Fruit fly (Drosophila melanogaster) whole organism, embryonic: ENCODE data around the gene Spase12.
A peak's percentile ranks its signal among the peaks of the same experiment; 100 is the strongest.

ENCODE experiments used
- Adf1 ChIP-seq: fragments of 200-800 bp; sonication (Bioruptor generic); IDR thresholded peaks from 2 replicates; pipeline ENCODE4 v1.3.6; 2022; ENCODE audit warnings: missing biosample characterization, missing genetic modification characterization
- Atf6 ChIP-seq: fragments of 200-800 bp; sonication (Bioruptor generic); IDR thresholded peaks from 2 replicates; pipeline ENCODE4 v1.3.6; 2022; ENCODE audit warnings: missing biosample characterization, missing genetic modification characterization
- CG10209 ChIP-seq: fragments of 200-800 bp; sonication (Bioruptor generic); optimal IDR thresholded peaks from 3 replicates; lab custom pipeline; 2017; ENCODE audit warnings: missing biosample characterization, mild to moderate bottlenecking, missing genetic modification characterization, missing genetic modification reagents
- CG11398 ChIP-seq: fragments of 200-800 bp; sonication (Bioruptor generic); optimal IDR thresholded peaks from 2 replicates; lab custom pipeline; 2016; ENCODE audit warnings: missing biosample characterization, missing genetic modification characterization
- CG11560 ChIP-seq: fragments of 200-800 bp; sonication (Bioruptor generic); IDR thresholded peaks from 3 replicates; pipeline ENCODE4 v1.3.6; 2022; ENCODE audit warnings: missing biosample characterization, missing genetic modification characterization
- CG11695 ChIP-seq: fragments of 200-800 bp; sonication (Bioruptor generic); IDR thresholded peaks from 3 replicates; pipeline ENCODE4 v1.3.6; 2022; ENCODE audit warnings: missing biosample characterization, missing genetic modification characterization
- CG13624 ChIP-seq: fragments of 200-800 bp; sonication (Bioruptor generic); optimal IDR thresholded peaks from 2 replicates; lab custom pipeline; 2016; ENCODE audit warnings: missing biosample characterization, missing genetic modification characterization
- CG13894 ChIP-seq: fragments of 200-800 bp; sonication (Bioruptor generic); optimal IDR thresholded peaks from 3 replicates; lab custom pipeline; 2018; ENCODE audit warnings: missing biosample characterization, mild to moderate bottlenecking, missing genetic modification characterization, moderate library complexity
- CG1602 ChIP-seq: fragments of 200-800 bp; sonication (Bioruptor generic); optimal IDR thresholded peaks from 3 replicates; lab custom pipeline; 2016; ENCODE audit warnings: missing biosample characterization, missing genetic modification characterization
- CG16863 ChIP-seq: fragments of 200-800 bp; sonication (Bioruptor generic); optimal IDR thresholded peaks from 3 replicates; lab custom pipeline; 2016; ENCODE audit warnings: missing biosample characterization, missing genetic modification characterization
- CG17328 ChIP-seq: fragments of 200-800 bp; sonication (Bioruptor generic); IDR thresholded peaks from 2 replicates; pipeline ENCODE4 v1.3.6; 2022; ENCODE audit warnings: missing biosample characterization, missing genetic modification characterization
- CG18599 ChIP-seq: fragments of 200-800 bp; sonication (Bioruptor generic); optimal IDR thresholded peaks from 3 replicates; lab custom pipeline; 2017; ENCODE audit warnings: missing biosample characterization, missing genetic modification characterization, mild to moderate bottlenecking, moderate library complexity, missing genetic modification reagents
- CG18764 ChIP-seq: fragments of 200-800 bp; sonication (Bioruptor generic); optimal IDR thresholded peaks from 3 replicates; lab custom pipeline; 2016; ENCODE audit warnings: missing biosample characterization, missing genetic modification characterization
- CG30431 ChIP-seq: fragments of 200-800 bp; sonication (Bioruptor generic); optimal IDR thresholded peaks from 2 replicates; lab custom pipeline; 2017; ENCODE audit warnings: missing biosample characterization, missing genetic modification characterization
- CG33557 ChIP-seq: fragments of 200-800 bp; sonication (Bioruptor generic); optimal IDR thresholded peaks from 2 replicates; lab custom pipeline; 2019; ENCODE audit warnings: missing biosample characterization, mild to moderate bottlenecking, missing genetic modification characterization, moderate library complexity
- CG3726 ChIP-seq: fragments of 200-800 bp; sonication (Bioruptor generic); IDR thresholded peaks from 3 replicates; pipeline ENCODE4, ENCODE4 v1.3.6; 2022; ENCODE audit warnings: missing biosample characterization, missing genetic modification characterization
- CG6254 ChIP-seq: fragments of 200-800 bp; sonication (Bioruptor generic); optimal IDR thresholded peaks from 3 replicates; lab custom pipeline; 2017; ENCODE audit warnings: mild to moderate bottlenecking, missing biosample characterization, missing genetic modification reagents, missing genetic modification characterization
- CG9932 ChIP-seq: fragments of 200-800 bp; sonication (Bioruptor generic); IDR thresholded peaks from 2 replicates; pipeline ENCODE4 v1.3.6; 2022; ENCODE audit warnings: missing biosample characterization, missing genetic modification characterization
- CHES-1-like ChIP-seq: fragments of 200-800 bp; sonication (Bioruptor generic); optimal IDR thresholded peaks from 2 replicates; lab custom pipeline; 2016; ENCODE audit warnings: missing biosample characterization, missing genetic modification characterization
- Chrac-16 ChIP-seq: fragments of 200-800 bp; sonication (Bioruptor generic); optimal IDR thresholded peaks from 3 replicates; lab custom pipeline; 2016; ENCODE audit warnings: missing biosample characterization, missing genetic modification characterization
- Dad ChIP-seq: fragments of 200-800 bp; sonication (Bioruptor generic); optimal IDR thresholded peaks from 3 replicates; lab custom pipeline; 2016; ENCODE audit warnings: missing biosample characterization, missing genetic modification characterization
- Hmx ChIP-seq: fragments of 200-800 bp; sonication (Bioruptor generic); optimal IDR thresholded peaks from 2 replicates; lab custom pipeline; 2016; ENCODE audit warnings: missing biosample characterization, missing genetic modification characterization
- Hr39 ChIP-seq: fragments of >200 bp; optimal IDR thresholded peaks from 2 replicates; lab custom pipeline; 2017
- Max ChIP-seq: fragments of 200-800 bp; sonication (Bioruptor generic); optimal IDR thresholded peaks from 2 replicates; lab custom pipeline; 2016; ENCODE audit warnings: missing biosample characterization, mild to moderate bottlenecking, missing genetic modification characterization
- NfI ChIP-seq: fragments of 200-800 bp; sonication (Bioruptor generic); optimal IDR thresholded peaks from 3 replicates; lab custom pipeline; 2018; ENCODE audit warnings: missing biosample characterization, mild to moderate bottlenecking, missing genetic modification characterization, moderate library complexity
- Pdp1 ChIP-seq, 2 experiments: fragments of 200-800 bp; sonication (Bioruptor generic); optimal IDR thresholded peaks; 3 replicates each; lab custom pipeline; 2016; ENCODE audit warnings: missing biosample characterization in 2 of 2, missing genetic modification characterization in 2 of 2, mild to moderate bottlenecking in 1 of 2, moderate library complexity in 1 of 2
- Poxn ChIP-seq: fragments of 200-800 bp; sonication (Bioruptor generic); IDR thresholded peaks from 2 replicates; pipeline ENCODE4 v1.3.6; 2022; ENCODE audit warnings: missing biosample characterization, missing genetic modification characterization
- Ptx1 ChIP-seq: fragments of 200-800 bp; sonication (Bioruptor generic); IDR thresholded peaks from 2 replicates; pipeline ENCODE4 v1.3.6; 2022; ENCODE audit warnings: missing biosample characterization, missing genetic modification characterization
- Sin3A ChIP-seq: fragments of >200 bp; optimal IDR thresholded peaks from 2 replicates; lab custom pipeline; 2018
- Ssrp ChIP-seq: fragments of 200-800 bp; sonication (Bioruptor generic); optimal IDR thresholded peaks from 2 replicates; lab custom pipeline; 2018; ENCODE audit warnings: missing biosample characterization, mild to moderate bottlenecking, missing genetic modification characterization, moderate library complexity
- Tbp ChIP-seq: fragments of >200 bp; optimal IDR thresholded peaks from 2 replicates; lab custom pipeline; 2018; ENCODE audit warnings: missing biosample characterization, missing genetic modification characterization
- Xrp1 ChIP-seq: fragments of 200-800 bp; sonication (Bioruptor generic); IDR thresholded peaks from 2 replicates; pipeline ENCODE4 v1.3.6; 2022; ENCODE audit warnings: missing biosample characterization, missing genetic modification characterization
- chn ChIP-seq: fragments of 200-800 bp; sonication (Bioruptor generic); optimal IDR thresholded peaks from 2 replicates; lab custom pipeline; 2016; ENCODE audit warnings: missing biosample characterization, missing genetic modification characterization
- crc ChIP-seq: fragments of 200-800 bp; sonication (Bioruptor generic); optimal IDR thresholded peaks from 2 replicates; lab custom pipeline; 2016; ENCODE audit warnings: missing biosample characterization, missing genetic modification characterization
- crp ChIP-seq, 2 experiments: fragments of 200-800 bp; sonication (Bioruptor generic); optimal IDR thresholded peaks; 2 replicates in 1 of 2; 3 replicates in 1 of 2; lab custom pipeline; 2017; ENCODE audit warnings: missing biosample characterization in 2 of 2, missing genetic modification characterization in 2 of 2, mild to moderate bottlenecking in 1 of 2, moderate library complexity in 1 of 2
- danr ChIP-seq: fragments of 200-800 bp; sonication (Bioruptor generic); IDR thresholded peaks from 2 replicates; pipeline ENCODE4 v1.3.6; 2022; ENCODE audit warnings: missing biosample characterization, missing genetic modification characterization
- dm ChIP-seq: fragments of 200-800 bp; sonication (Bioruptor generic); optimal IDR thresholded peaks from 3 replicates; lab custom pipeline; 2016; ENCODE audit warnings: missing biosample characterization, missing genetic modification characterization
- eyg ChIP-seq: fragments of 200-800 bp; sonication (Bioruptor generic); optimal IDR thresholded peaks from 3 replicates; lab custom pipeline; 2016; ENCODE audit warnings: missing biosample characterization, missing genetic modification characterization
- ftz-f1 ChIP-seq: fragments of 200-800 bp; sonication (Bioruptor generic); optimal IDR thresholded peaks from 2 replicates; lab custom pipeline; 2016; ENCODE audit warnings: missing biosample characterization, missing genetic modification characterization
- fu2 ChIP-seq: fragments of 200-800 bp; sonication (Bioruptor generic); optimal IDR thresholded peaks from 2 replicates; lab custom pipeline; 2016; ENCODE audit warnings: missing biosample characterization, missing genetic modification characterization
- gfzf ChIP-seq: fragments of 200-800 bp; sonication (Bioruptor generic); optimal IDR thresholded peaks from 2 replicates; lab custom pipeline; 2016; ENCODE audit warnings: missing biosample characterization, mild to moderate bottlenecking, missing genetic modification characterization, moderate library complexity
- kah ChIP-seq: fragments of 200-800 bp; sonication (Bioruptor generic); optimal IDR thresholded peaks from 2 replicates; lab custom pipeline; 2018; ENCODE audit warnings: missing biosample characterization, mild to moderate bottlenecking, missing genetic modification characterization
- lov ChIP-seq, 2 experiments: fragments of 200-800 bp in 1 of 2; fragments of >200 bp in 1 of 2; sonication (Bioruptor generic) in 1 of 2; IDR thresholded peaks in 1 of 2; optimal IDR thresholded peaks in 1 of 2; 2 replicates in 1 of 2; 3 replicates in 1 of 2; pipeline versions ENCODE4 v1.3.6 to Lab custom; 2017 to 2022; ENCODE audit warnings: missing biosample characterization in 1 of 2, missing genetic modification characterization in 1 of 2
- p53 ChIP-seq: fragments of 200-800 bp; sonication (Bioruptor generic); optimal IDR thresholded peaks from 2 replicates; lab custom pipeline; 2016; ENCODE audit warnings: missing biosample characterization, missing genetic modification characterization
- row ChIP-seq: fragments of 200-800 bp; sonication (Bioruptor generic); IDR thresholded peaks from 3 replicates; pipeline ENCODE4 v1.3.6; 2022; ENCODE audit warnings: missing biosample characterization, missing genetic modification characterization
- scrt ChIP-seq: fragments of 200-800 bp; sonication (Bioruptor generic); optimal IDR thresholded peaks from 2 replicates; lab custom pipeline; 2018; ENCODE audit warnings: missing biosample characterization, mild to moderate bottlenecking, missing genetic modification characterization, moderate library complexity
- sens-2 ChIP-seq: fragments of 200-800 bp; sonication (Bioruptor generic); IDR thresholded peaks from 2 replicates; pipeline ENCODE4 v1.3.6; 2022; ENCODE audit warnings: missing biosample characterization, missing genetic modification characterization
- seq ChIP-seq: fragments of 200-800 bp; sonication (Bioruptor generic); IDR thresholded peaks from 2 replicates; pipeline ENCODE4 v1.3.6; 2022; ENCODE audit warnings: missing biosample characterization, missing genetic modification characterization
- sima ChIP-seq: fragments of 200-800 bp; sonication (Bioruptor generic); optimal IDR thresholded peaks from 2 replicates; lab custom pipeline; 2016; ENCODE audit warnings: missing biosample characterization, missing genetic modification characterization
- slbo ChIP-seq: fragments of 200-800 bp; sonication (Bioruptor generic); IDR thresholded peaks from 2 replicates; pipeline ENCODE4 v1.3.6; 2022; ENCODE audit warnings: missing biosample characterization, missing genetic modification characterization
- stc ChIP-seq: fragments of 200-800 bp; sonication (Bioruptor generic); IDR thresholded peaks from 2 replicates; pipeline ENCODE4 v1.3.6; 2022; ENCODE audit warnings: missing biosample characterization, missing genetic modification characterization
- trh ChIP-seq: fragments of 200-800 bp; sonication (Bioruptor generic); optimal IDR thresholded peaks from 2 replicates; lab custom pipeline; 2016; ENCODE audit warnings: missing biosample characterization, missing genetic modification characterization
- yki ChIP-seq: fragments of >200 bp; optimal IDR thresholded peaks from 3 replicates; lab custom pipeline; 2018

The Spase12 gene

dm6 chr3R:29522164-29522563 lies 31.2 kb upstream of the Spase12 start (continued):
- TF ChIP-seq CG6254 (peak; percentile 32), kah (no peak), danr (peak; percentile 33; the same call in 1 of the 2 replicates), CG11398 (GFP tag; lab: Kevin White, UChicago) (no peak), sima (GFP tag; lab: Kevin White, UChicago) (no peak), eyg (no peak), CG16863 (no peak), Pdp1 (GFP tag; optimal IDR thresholded peaks at IDR 0.05; lab: Kevin White, UChicago) (peak in 1 of 2 experiments; percentile 25), Dad (GFP tag; lab: Kevin White, UChicago) (no peak), ftz-f1 (GFP tag; lab: Kevin White, UChicago) (no peak), yki (no peak), CG17328 (GFP tag; lab: Robert Waterston, UW) (peak; percentile 82), dm (GFP tag; lab: Kevin White, UChicago) (no peak), gfzf (GFP tag; lab: Kevin White, UChicago) (no peak), slbo (GFP tag; lab: Robert Waterston, UW) (peak; percentile 18; the same call in 1 of the 2 replicates), CG3726 (GFP tag; lab: Robert Waterston, UW) (peak; percentile 67; the same call in 2 of the 3 replicates), CG30431 (GFP tag; lab: Kevin White, UChicago) (peak; percentile 30), CG9932 (no peak), CG1602 (GFP tag; lab: Kevin White, UChicago) (peak; percentile 5), Sin3A (no peak), Xrp1 (peak; percentile 82), Max (GFP tag; lab: Kevin White, UChicago) (peak; percentile 7), Ptx1 (GFP tag; lab: Robert Waterston, UW) (peak; percentile 50; the same call in 1 of the 2 replicates), lov (optimal IDR thresholded peaks at IDR 0.05; lab: Kevin White, UChicago) (no peak), lov (GFP tag; IDR thresholded peaks at IDR 0.05; lab: Robert Waterston, UW) (peak; percentile 56; the same call in 1 of the 3 replicates), Hmx (GFP tag; lab: Kevin White, UChicago) (no peak), CG10209 (peak; percentile 44), CG11560 (tag; lab: Robert Waterston, UW) (no peak), CG13894 (tag; lab: Kevin White, UChicago) (no peak), CG11695 (no peak), crc (GFP tag; lab: Kevin White, UChicago) (no peak), stc (GFP tag; lab: Robert Waterston, UW) (0 out of 2 replicates have a peak, but pooled peaks have one; percentile 35), CG18764 (peak; percentile 37), CG13624 (GFP tag; lab: Kevin White, UChicago) (no peak), Poxn (GFP tag; lab: Robert Waterston, UW) (no peak), row (GFP tag; lab: Robert Waterston, UW) (peak; percentile 58), Hr39 (lab: Kevin White, UChicago) (no peak), Adf1 (no peak), CHES-1-like (GFP tag; lab: Kevin White, UChicago) (no peak), CG33557 (GFP tag; lab: Kevin White, UChicago) (peak; percentile 53), Atf6 (no peak), crp (GFP tag; optimal IDR thresholded peaks at IDR 0.05; lab: Kevin White, UChicago) (no peak), Ssrp (tag; lab: Kevin White, UChicago) (peak; percentile 54), chn (GFP tag; lab: Kevin White, UChicago) (peak; percentile 33), NfI (no peak), trh (GFP tag; lab: Kevin White, UChicago) (no peak), p53 (GFP tag; lab: Kevin White, UChicago) (no peak), scrt (GFP tag; lab: Kevin White, UChicago) (no peak), seq (GFP tag; lab: Robert Waterston, UW) (peak; percentile 22; the same call in 1 of the 2 replicates), Chrac-16 (GFP tag; lab: Kevin White, UChicago) (peak; percentile 64), Tbp (GFP tag; lab: Kevin White, UChicago) (no peak), fu2 (GFP tag; lab: Kevin White, UChicago) (no peak), sens-2 (0 out of 2 replicates have a peak, but pooled peaks have one; percentile 26), CG18599 (no peak)
